Worm (Caenorhabditis elegans) whole organism, L3 larva: ENCODE results near the gene Y51H4A.24.
A peak's percentile ranks its signal among the peaks of the same experiment; 100 is the strongest.

ENCODE experiments used
- egl-27 ChIP-seq: sonication (generic microtip); optimal IDR thresholded peaks from 4 replicates; lab custom pipeline; 2017; ENCODE audit warnings: missing biosample characterization, missing genetic modification reagents, missing genetic modification characterization
- nhr-23 ChIP-seq: fragments of 150-350 bp; optimal IDR thresholded peaks from 2 replicates; lab custom pipeline; 2014; ENCODE audit warnings: missing biosample characterization, missing genetic modification reagents, missing genetic modification characterization
- nhr-43 ChIP-seq: sonication (generic microtip); optimal IDR thresholded peaks from 2 replicates; lab custom pipeline; 2016; ENCODE audit warnings: mild to moderate bottlenecking, missing genetic modification characterization, missing compliant biosample characterization; ENCODE audit not compliant: poor library complexity, severe bottlenecking
- nhr-76 ChIP-seq: fragments of 150-350 bp; sonication (generic microtip); optimal IDR thresholded peaks from 5 replicates; lab custom pipeline; 2014; ENCODE audit warnings: missing biosample characterization, missing genetic modification characterization
- unc-62 ChIP-seq: fragments of 150-350 bp; sonication (generic microtip); optimal IDR thresholded peaks from 4 replicates; lab custom pipeline; 2014; ENCODE audit warnings: missing biosample characterization, missing genetic modification reagents, missing genetic modification characterization
- ztf-4 ChIP-seq: fragments of 150-350 bp; optimal IDR thresholded peaks from 2 replicates; lab custom pipeline; 2014; ENCODE audit warnings: missing biosample characterization, missing genetic modification characterization

DNA sequence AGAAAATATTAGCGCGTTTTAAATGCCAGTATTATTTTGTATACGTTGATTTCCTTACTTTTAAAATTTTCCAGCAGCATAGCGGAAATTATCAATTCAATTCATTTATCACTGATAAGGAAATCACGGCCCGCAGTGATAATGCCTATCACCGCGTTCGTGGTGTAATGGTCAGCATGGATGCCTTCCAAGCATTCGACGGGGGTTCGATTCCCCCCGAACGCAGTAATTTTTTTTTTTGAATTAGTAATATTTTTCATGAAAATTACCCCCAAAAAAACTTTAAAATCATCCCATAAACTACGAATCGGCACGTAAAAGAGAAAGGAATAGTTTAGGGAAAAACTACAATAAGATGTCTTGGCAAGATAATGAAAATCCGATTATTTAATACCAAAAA, 34.4 kb upstream of the Y51H4A.24 start:
- TF ChIP-seq nhr-43 (tag; lab: Kevin White, UChicago) = peak; percentile 18
- TF ChIP-seq ztf-4 (tag; lab: Kevin White, UChicago) = no peak
- TF ChIP-seq nhr-76 (tag; lab: Kevin White, UChicago) = no peak
- no peak for TF ChIP-seq nhr-23 (tag; lab: Kevin White, UChicago)
- no peak for TF ChIP-seq egl-27 (tag; lab: Kevin White, UChicago)
- TF ChIP-seq unc-62 (GFP tag; lab: Kevin White, UChicago) = no peak
